Worm (Caenorhabditis elegans): ENCODE results near the gene W06H8.2.

DNA sequence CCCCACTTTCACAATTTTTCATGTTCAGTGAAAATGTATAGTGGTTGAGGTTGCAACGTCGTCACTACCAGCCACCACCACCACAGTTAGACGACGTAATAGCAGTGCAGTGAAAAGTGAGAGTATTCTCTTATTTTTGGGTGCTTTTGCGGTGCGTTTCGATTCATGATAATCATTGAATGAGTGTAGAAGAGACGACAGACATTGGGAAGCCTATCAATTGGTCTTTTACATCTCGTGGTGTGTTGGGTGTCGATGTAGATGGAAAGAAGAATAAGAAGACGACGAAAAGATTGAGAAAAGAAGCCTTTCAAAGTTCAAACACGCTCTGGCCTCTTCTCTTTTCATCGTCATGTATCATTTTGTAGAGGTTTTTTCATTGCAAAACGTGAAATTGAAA is 33.3 kb downstream of the W06H8.2 start:
- TF ChIP-seq elt-2 (tag; optimal IDR thresholded peaks at IDR 0.05), result no peak
- peak in 1 of 2 experiments; percentile 46 for TF ChIP-seq lsy-2 (tag; optimal IDR thresholded peaks at IDR 0.05)
- TF ChIP-seq hpl-2 (GFP tag; optimal IDR thresholded peaks at IDR 0.05), result no peak
- TF ChIP-seq unc-130 (tag; optimal IDR thresholded peaks at IDR 0.05), result no peak
